Fruit fly (Drosophila melanogaster): ENCODE measurements around the gene TM9SF2.

DNA sequence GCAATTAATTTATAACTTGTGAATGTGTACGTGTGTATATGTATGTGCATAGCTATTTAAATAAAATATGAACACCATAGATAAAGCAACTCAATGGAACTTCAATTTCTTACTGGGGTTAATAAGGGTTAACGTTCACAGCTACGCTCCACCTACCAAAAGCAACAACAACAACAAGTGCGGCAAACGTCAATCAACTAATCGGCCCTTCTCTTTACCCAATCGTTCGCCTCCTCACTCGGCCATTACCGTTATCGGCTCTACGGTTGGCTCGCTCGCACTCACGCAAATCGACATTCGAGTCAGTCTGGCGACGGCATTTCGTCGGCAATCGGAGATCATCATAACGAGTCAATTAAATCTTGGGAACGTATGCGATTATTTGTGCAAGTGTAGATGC lies 48.9 kb upstream of the TM9SF2 start:
- TF ChIP-seq CG2712 (tag; optimal IDR thresholded peaks at IDR 0.05) (no peak), Optix (GFP tag; IDR thresholded peaks at IDR 0.05) (no peak), da (GFP tag; optimal IDR thresholded peaks at IDR 0.05) (no peak), sna (GFP tag; IDR thresholded peaks at IDR 0.05; ENCODE audit: partially characterized antibody) (no peak), peb (GFP tag; IDR thresholded peaks at IDR 0.05) (no peak), Dad (GFP tag; optimal IDR thresholded peaks at IDR 0.05) (no peak)
